Worm (Caenorhabditis elegans): ENCODE measurements around the gene cls-1.

Gene cls-1

ce11 chrIII:7554697-7555145 lies 46.7 kb downstream of the cls-1 start:
- no peak for TF ChIP-seq ZK337.2 (GFP tag; IDR thresholded peaks at IDR 0.05)
- peak; percentile 65 for TF ChIP-seq aha-1 (tag)
- no peak for TF ChIP-seq ceh-44 (GFP tag; IDR thresholded peaks at IDR 0.05)
- TF ChIP-seq mdl-1 (tag; optimal IDR thresholded peaks at IDR 0.05) = peak in 1 of 2 experiments; percentile 2
- TF ChIP-seq ceh-32 (tag; optimal IDR thresholded peaks at IDR 0.05; ENCODE audit: poor library complexity) = no peak
- peak in 1 of 2 experiments; percentile 48 for TF ChIP-seq lsy-2 (tag; optimal IDR thresholded peaks at IDR 0.05)
- peak; percentile 8 for TF ChIP-seq hlh-11 (tag; optimal IDR thresholded peaks at IDR 0.05)
- TF ChIP-seq mes-2 (tag; optimal IDR thresholded peaks at IDR 0.05; ENCODE audit: poor library complexity, severe bottlenecking) = no peak
- TF ChIP-seq unc-62 (GFP tag; optimal IDR thresholded peaks at IDR 0.05 in 1 of 2) = peak in 1 of 2 experiments; percentile 99
- TF ChIP-seq unc-62 (tag; optimal IDR thresholded peaks at IDR 0.05) = no peak
- TF ChIP-seq ceh-20 (GFP tag; IDR thresholded peaks at IDR 0.05) = peak; percentile 81

ce11 chrIII:7555360-7555759 lies 47.4 kb downstream of the cls-1 start, which contains the start of gene ceh-13:
Gene ceh-13, plus strand, starts transcription at chrIII:7555660.
- no peak for TF ChIP-seq zfp-3 (GFP tag; conservative IDR thresholded peaks at IDR 0.05)
- no peak for TF ChIP-seq lin-15B (tag; optimal IDR thresholded peaks at IDR 0.05)
- no peak for TF ChIP-seq tra-1 (GFP tag; IDR thresholded peaks at IDR 0.05)
- TF ChIP-seq snpc-1.2 (GFP tag; IDR thresholded peaks at IDR 0.05) = no peak
- no peak for TF ChIP-seq ZK546.5 (tag; optimal IDR thresholded peaks at IDR 0.05)
- TF ChIP-seq unc-39 (tag; optimal IDR thresholded peaks at IDR 0.05) = no peak
- no peak for TF ChIP-seq ZK337.2 (GFP tag; IDR thresholded peaks at IDR 0.05)
- no peak for TF ChIP-seq lin-29 (GFP tag; IDR thresholded peaks at IDR 0.05)
- no peak for TF ChIP-seq T20F7.1 (GFP tag; optimal IDR thresholded peaks at IDR 0.05)
- TF ChIP-seq ceh-82 (tag; optimal IDR thresholded peaks at IDR 0.05) = no peak
- TF ChIP-seq mes-2 (tag; optimal IDR thresholded peaks at IDR 0.05; ENCODE audit: poor library complexity, severe bottlenecking) = no peak
- no peak for TF ChIP-seq set-16 (GFP tag; IDR thresholded peaks at IDR 0.05)
- TF ChIP-seq ceh-44 (GFP tag; IDR thresholded peaks at IDR 0.05) = no peak
- TF ChIP-seq vab-7 (GFP tag; IDR thresholded peaks at IDR 0.05) = no peak
- TF ChIP-seq D1046.2 (GFP tag; IDR thresholded peaks at IDR 0.05) = no peak
- TF ChIP-seq spr-1 (tag; optimal IDR thresholded peaks at IDR 0.05) = no peak
- TF ChIP-seq Y5F2A.4 (GFP tag; optimal IDR thresholded peaks at IDR 0.05) = no peak
- no peak for TF ChIP-seq lin-38 (GFP tag; IDR thresholded peaks at IDR 0.05)
- TF ChIP-seq dmd-9 (GFP tag; IDR thresholded peaks at IDR 0.05) = no peak
- TF ChIP-seq zag-1 (tag; optimal IDR thresholded peaks at IDR 0.05) = no peak

- no peak for TF ChIP-seq mdt-29 (GFP tag; IDR thresholded peaks at IDR 0.05)
- TF ChIP-seq Y75B8A.6 (GFP tag; IDR thresholded peaks at IDR 0.05) = no peak
- no peak for TF ChIP-seq snpc-1.2 (GFP tag; IDR thresholded peaks at IDR 0.05)
- TF ChIP-seq unc-62 (GFP tag; optimal IDR thresholded peaks at IDR 0.05 in 1 of 2) = peak in 1 of 2 experiments; percentile 94
- TF ChIP-seq unc-62 (tag; optimal IDR thresholded peaks at IDR 0.05) = no peak
- no peak for TF ChIP-seq madf-9 (GFP tag; conservative IDR thresholded peaks at IDR 0.05)
- no peak for TF ChIP-seq ces-1 (GFP tag; optimal IDR thresholded peaks at IDR 0.05)
- no peak for TF ChIP-seq hif-1 (tag; optimal IDR thresholded peaks at IDR 0.05)
- TF ChIP-seq zag-1 (tag; optimal IDR thresholded peaks at IDR 0.05) = no peak
- TF ChIP-seq mdl-1 (tag; optimal IDR thresholded peaks at IDR 0.05) = no peak
- TF ChIP-seq ZK546.5 (tag; optimal IDR thresholded peaks at IDR 0.05) = no peak
- TF ChIP-seq T20F7.1 (GFP tag; optimal IDR thresholded peaks at IDR 0.05) = no peak
- TF ChIP-seq spr-1 (tag; optimal IDR thresholded peaks at IDR 0.05) = no peak
- TF ChIP-seq egl-27 (tag; optimal IDR thresholded peaks at IDR 0.05) = no peak
- 0 out of 2 replicates have a peak, but pooled peaks have one; percentile 19 for TF ChIP-seq ceh-20 (GFP tag; IDR thresholded peaks at IDR 0.05)
- no peak for TF ChIP-seq ceh-32 (tag; optimal IDR thresholded peaks at IDR 0.05; ENCODE audit: poor library complexity)
- TF ChIP-seq lsy-2 (tag; optimal IDR thresholded peaks at IDR 0.05) = peak; percentile 29 to 66
- TF ChIP-seq daf-16 (GFP tag; optimal IDR thresholded peaks at IDR 0.05) = no peak
- no peak for TF ChIP-seq daf-16 (tag; optimal IDR thresholded peaks at IDR 0.05)
- TF ChIP-seq tag-97 (GFP tag; IDR thresholded peaks at IDR 0.05) = no peak
- no peak for TF ChIP-seq gei-8 (GFP tag; optimal IDR thresholded peaks at IDR 0.05)
- TF ChIP-seq nhr-28 (tag; optimal IDR thresholded peaks at IDR 0.05) = peak; percentile 14
- TF ChIP-seq saeg-2 (GFP tag; IDR thresholded peaks at IDR 0.05) = no peak
- TF ChIP-seq D1046.2 (GFP tag; IDR thresholded peaks at IDR 0.05) = no peak
Observed at ce11 chrIII:7557930-7558470, 50.0 kb downstream of the cls-1 start.

Data from whole organism, L4 larva.